Worm (Caenorhabditis elegans) whole organism, L2 larva: Measurements from ENCODE around the gene pmp-2.

ENCODE experiments used
- F13H6.1 ChIP-seq: sonication (generic microtip); optimal IDR thresholded peaks from 2 replicates; lab custom pipeline; 2016; ENCODE audit warnings: missing genetic modification characterization, missing compliant biosample characterization
- ama-1 ChIP-seq: fragments of 150-350 bp; optimal IDR thresholded peaks from 2 replicates; lab custom pipeline; 2018; ENCODE audit warnings: inconsistent platforms
- elt-3 ChIP-seq: sonication (generic microtip); optimal IDR thresholded peaks from 2 replicates; lab custom pipeline; 2017; ENCODE audit warnings: missing biosample characterization, missing genetic modification characterization
- lin-13 ChIP-seq: fragments of 150-350 bp; optimal IDR thresholded peaks from 2 replicates; lab custom pipeline; 2014; ENCODE audit warnings: missing biosample characterization, missing genetic modification reagents, missing genetic modification characterization
- lin-39 ChIP-seq: fragments of 150-350 bp; optimal IDR thresholded peaks from 2 replicates; lab custom pipeline; 2014; ENCODE audit warnings: missing biosample characterization, missing genetic modification reagents, missing genetic modification characterization
- mdl-1 ChIP-seq, 2 experiments: fragments of 150-350 bp in 1 of 2; sonication (generic microtip) in 1 of 2; optimal IDR thresholded peaks; 2 replicates each; lab custom pipeline; 2017; ENCODE audit warnings: missing biosample characterization in 2 of 2, missing genetic modification characterization in 2 of 2
- nhr-25 ChIP-seq: fragments of 150-350 bp; sonication (generic microtip); optimal IDR thresholded peaks from 3 replicates; lab custom pipeline; 2014; ENCODE audit warnings: missing biosample characterization, missing genetic modification characterization
- unc-39 ChIP-seq: fragments of 150-350 bp; optimal IDR thresholded peaks from 2 replicates; lab custom pipeline; 2014; ENCODE audit warnings: missing biosample characterization, missing genetic modification characterization
- zag-1 ChIP-seq: fragments of 150-350 bp; optimal IDR thresholded peaks from 2 replicates; lab custom pipeline; 2014; ENCODE audit warnings: missing biosample characterization, missing genetic modification characterization

- TF ChIP-seq F13H6.1 (no peak), nhr-25 (tag; lab: Kevin White, UChicago) (no peak), elt-3 (tag; lab: Kevin White, UChicago) (no peak), unc-39 (tag; lab: Kevin White, UChicago) (no peak), mdl-1 (tag; optimal IDR thresholded peaks at IDR 0.05; lab: Kevin White, UChicago) (no peak), lin-13 (GFP tag; lab: Kevin White, UChicago) (no peak), ama-1 (lab: Kevin White, UChicago) (no peak), lin-39 (tag; lab: Kevin White, UChicago) (no peak), zag-1 (tag; lab: Kevin White, UChicago) (no peak)
These were observed 45.6 kb downstream of the pmp-2 start for ce11 chrII:6842009-6842408.
